Worm (Caenorhabditis elegans): Measurements from ENCODE around the gene lst-2.

Gene lst-2

ce11 chrX:4413206-4413605 is 30.0 kb upstream of the lst-2 start:
- TF ChIP-seq unc-120 (tag; optimal IDR thresholded peaks at IDR 0.05; ENCODE audit: poor library complexity, severe bottlenecking) (no peak), lsy-2 (tag; optimal IDR thresholded peaks at IDR 0.05) (no peak), lin-32 (GFP tag; optimal IDR thresholded peaks at IDR 0.05) (no peak)

ce11 chrX:4410280-4410911 is 27.2 kb upstream of the lst-2 start:
- TF ChIP-seq unc-62 (GFP tag; optimal IDR thresholded peaks at IDR 0.05) (no peak), mls-2 (tag; optimal IDR thresholded peaks at IDR 0.05) (no peak), ceh-83 (GFP tag; optimal IDR thresholded peaks at IDR 0.05) (no peak), elt-1 (tag; optimal IDR thresholded peaks at IDR 0.05; ENCODE audit: borderline replicate concordance, insufficient read depth) (no peak), nhr-12 (tag; optimal IDR thresholded peaks at IDR 0.05) (no peak), ham-2 (GFP tag; optimal IDR thresholded peaks at IDR 0.05) (no peak), ceh-43 (GFP tag; optimal IDR thresholded peaks at IDR 0.05) (no peak), sptf-1 (tag; optimal IDR thresholded peaks at IDR 0.05) (no peak), mab-5 (tag; optimal IDR thresholded peaks at IDR 0.05) (no peak), snpc-4 (tag; optimal IDR thresholded peaks at IDR 0.05) (no peak), hlh-1 (tag; optimal IDR thresholded peaks at IDR 0.05) (no peak), nhr-2 (tag; optimal IDR thresholded peaks at IDR 0.05) (no peak), cnd-1 (tag; optimal IDR thresholded peaks at IDR 0.05) (no peak)

DNA sequence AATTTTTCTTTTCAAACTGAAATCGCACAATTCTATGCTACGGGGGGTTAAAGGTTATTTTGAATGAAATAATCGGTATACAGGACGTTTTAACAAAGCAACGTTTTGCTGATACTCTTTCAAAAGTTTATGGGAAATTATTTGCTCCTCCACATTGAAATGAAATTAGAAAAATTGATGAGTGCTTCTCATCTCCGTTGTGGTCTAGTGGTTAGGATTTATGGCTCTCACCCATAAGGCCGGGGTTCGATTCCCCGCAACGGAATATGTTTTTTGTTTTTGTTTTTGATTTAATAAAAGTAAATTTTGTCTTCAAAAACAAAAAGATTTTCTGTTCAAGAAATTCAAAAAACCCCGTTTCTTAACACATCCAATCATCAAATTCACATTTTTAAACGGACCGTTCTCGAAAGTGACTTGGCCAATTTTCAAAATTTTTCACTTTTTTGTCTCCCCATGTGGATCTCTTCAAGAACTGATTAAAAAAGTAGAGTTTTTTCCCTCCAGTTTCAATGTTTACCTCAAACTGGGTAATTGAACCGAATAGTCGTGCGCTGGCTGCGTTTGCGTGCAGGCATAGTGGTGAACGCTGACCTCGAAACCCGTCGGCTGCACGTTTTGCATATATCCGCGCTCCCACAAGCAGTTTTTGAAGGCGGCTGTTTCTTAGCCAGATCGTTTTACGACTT is 26.6 kb upstream of the lst-2 start:
- TF ChIP-seq elt-3 (tag; optimal IDR thresholded peaks at IDR 0.05) (no peak), nhr-2 (tag; optimal IDR thresholded peaks at IDR 0.05) (no peak), lin-13 (tag; optimal IDR thresholded peaks at IDR 0.05) (no peak), ceh-39 (tag; optimal IDR thresholded peaks at IDR 0.05) (no peak), elt-1 (tag; optimal IDR thresholded peaks at IDR 0.05; ENCODE audit: borderline replicate concordance, insufficient read depth) (no peak), ham-2 (GFP tag; optimal IDR thresholded peaks at IDR 0.05) (no peak), pha-4 (tag; optimal IDR thresholded peaks at IDR 0.05) (no peak), tbx-8 (GFP tag; optimal IDR thresholded peaks at IDR 0.05) (no peak), mls-2 (tag; optimal IDR thresholded peaks at IDR 0.05) (no peak), sptf-1 (tag; optimal IDR thresholded peaks at IDR 0.05) (no peak), nhr-12 (tag; optimal IDR thresholded peaks at IDR 0.05) (no peak), M03D4.4 (tag; optimal IDR thresholded peaks at IDR 0.05) (no peak), nhr-237 (tag; optimal IDR thresholded peaks at IDR 0.05) (no peak), zip-8 (tag; optimal IDR thresholded peaks at IDR 0.05) (no peak), mab-5 (tag; optimal IDR thresholded peaks at IDR 0.05) (no peak), unc-62 (GFP tag; optimal IDR thresholded peaks at IDR 0.05) (no peak)

- TF ChIP-seq lin-13 (tag; optimal IDR thresholded peaks at IDR 0.05), result no peak
- no peak for TF ChIP-seq unc-120 (tag; optimal IDR thresholded peaks at IDR 0.05; ENCODE audit: poor library complexity, severe bottlenecking)
Measured at ce11 chrX:4408466-4408865, 25.3 kb upstream of the lst-2 start.

DNA sequence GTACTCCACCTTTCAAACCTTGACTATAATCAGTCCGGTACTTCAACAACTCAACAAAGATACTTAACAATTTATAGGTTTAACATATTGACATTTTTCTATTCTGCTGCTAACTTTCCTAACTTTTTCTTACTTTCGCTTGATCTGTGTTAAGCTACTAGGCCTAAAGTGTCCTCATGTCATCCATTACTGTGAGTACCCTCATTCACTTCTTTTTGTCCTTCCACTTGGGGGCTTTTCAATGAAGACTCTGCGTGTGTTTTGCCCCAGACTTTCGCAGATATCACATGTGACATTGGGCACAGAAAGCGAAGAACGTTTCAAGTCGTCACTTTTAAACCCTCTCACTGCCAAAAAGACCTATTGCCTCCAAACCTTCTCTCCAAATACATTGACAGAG is 21.6 kb upstream of the lst-2 start:
- TF ChIP-seq snpc-4 (tag; optimal IDR thresholded peaks at IDR 0.05), result no peak
- TF ChIP-seq flh-1 (GFP tag; optimal IDR thresholded peaks at IDR 0.05), result no peak
- TF ChIP-seq lin-32 (GFP tag; optimal IDR thresholded peaks at IDR 0.05), result no peak
- TF ChIP-seq blmp-1 (tag; optimal IDR thresholded peaks at IDR 0.05), result no peak
- TF ChIP-seq elt-3 (tag; optimal IDR thresholded peaks at IDR 0.05), result no peak
- no peak for TF ChIP-seq nhr-76 (tag; optimal IDR thresholded peaks at IDR 0.05)
- no peak for TF ChIP-seq ztf-11 (tag; optimal IDR thresholded peaks at IDR 0.05)
- no peak for TF ChIP-seq drap-1 (GFP tag; optimal IDR thresholded peaks at IDR 0.05)
- TF ChIP-seq mep-1 (tag; optimal IDR thresholded peaks at IDR 0.05), result no peak
- TF ChIP-seq lsy-2 (tag; optimal IDR thresholded peaks at IDR 0.05), result no peak
- TF ChIP-seq nhr-2 (tag; optimal IDR thresholded peaks at IDR 0.05), result no peak
- no peak for TF ChIP-seq unc-62 (GFP tag; optimal IDR thresholded peaks at IDR 0.05)
